Worm (Caenorhabditis elegans) whole organism, L3 larva: ENCODE results near the gene C06B3.16.

Experiments
- ceh-28 ChIP-seq: fragments of 150-350 bp; optimal IDR thresholded peaks from 2 replicates; lab custom pipeline; 2014; ENCODE audit warnings: missing biosample characterization, missing genetic modification reagents, missing genetic modification characterization
- egl-27 ChIP-seq: sonication (generic microtip); optimal IDR thresholded peaks from 4 replicates; lab custom pipeline; 2017; ENCODE audit warnings: missing biosample characterization, missing genetic modification reagents, missing genetic modification characterization
- lin-39 ChIP-seq: fragments of 150-350 bp; optimal IDR thresholded peaks from 2 replicates; lab custom pipeline; 2018; ENCODE audit warnings: missing biosample characterization, missing genetic modification reagents, missing genetic modification characterization
- nhr-23 ChIP-seq: fragments of 150-350 bp; optimal IDR thresholded peaks from 2 replicates; lab custom pipeline; 2014; ENCODE audit warnings: missing biosample characterization, missing genetic modification reagents, missing genetic modification characterization
- nhr-237 ChIP-seq: fragments of 150-350 bp; optimal IDR thresholded peaks from 2 replicates; lab custom pipeline; 2014; ENCODE audit warnings: missing biosample characterization, missing genetic modification characterization
- nhr-28 ChIP-seq: fragments of 150-350 bp; optimal IDR thresholded peaks from 2 replicates; lab custom pipeline; 2014; ENCODE audit warnings: missing biosample characterization, missing genetic modification characterization
- sea-2 ChIP-seq: fragments of 150-350 bp; sonication (generic microtip); optimal IDR thresholded peaks from 4 replicates; lab custom pipeline; 2014; ENCODE audit warnings: missing biosample characterization, missing genetic modification reagents, missing genetic modification characterization

ce11 chrV:13954056-13954455, 22.7 kb downstream of the C06B3.16 start, which contains the start of gene swt-6:
- TF ChIP-seq sea-2 (GFP tag; lab: Kevin White, UChicago): no peak
- TF ChIP-seq ceh-28: no peak
- TF ChIP-seq nhr-237 (tag; lab: Kevin White, UChicago): no peak
- no peak for TF ChIP-seq nhr-23 (tag; lab: Kevin White, UChicago)
- no peak for TF ChIP-seq nhr-28 (tag; lab: Kevin White, UChicago)
- TF ChIP-seq lin-39 (tag; lab: Kevin White, UChicago): no peak
- TF ChIP-seq egl-27 (tag; lab: Kevin White, UChicago): no peak
